Worm (Caenorhabditis elegans) whole organism, young adult: ENCODE data around the gene srb-6.

Experiments used
- B0261.1 ChIP-seq: sonication (generic microtip); optimal IDR thresholded peaks from 2 replicates; lab custom pipeline; 2016; ENCODE audit warnings: mild to moderate bottlenecking, missing genetic modification characterization, moderate library complexity, missing compliant biosample characterization
- K12H6.12 ChIP-seq: fragments of 200-800 bp; sonication (Bioruptor generic); optimal IDR thresholded peaks from 2 replicates; lab custom pipeline; 2018; ENCODE audit warnings: mild to moderate bottlenecking, missing genetic modification characterization, missing compliant biosample characterization
- Y79H2A.3 ChIP-seq: fragments of 200-800 bp; sonication (Bioruptor generic); conservative IDR thresholded peaks from 2 replicates; pipeline ENCODE4 v1.3.6; 2022; ENCODE audit warnings: missing genetic modification reagents, missing genetic modification characterization, missing compliant biosample characterization
- ekl-4 ChIP-seq: fragments of 200-800 bp; sonication (Bioruptor generic); IDR thresholded peaks from 2 replicates; pipeline ENCODE4 v1.3.6; 2022; ENCODE audit warnings: missing genetic modification reagents, missing genetic modification characterization, missing compliant biosample characterization
- hmg-20 ChIP-seq: fragments of 200-800 bp; sonication (Bioruptor generic); IDR thresholded peaks from 2 replicates; pipeline ENCODE4 v1.3.6; 2022; ENCODE audit warnings: missing genetic modification reagents, missing genetic modification characterization, missing compliant biosample characterization
- hsf-1 ChIP-seq: fragments of 200-800 bp; sonication (Bioruptor generic); IDR thresholded peaks from 2 replicates; pipeline ENCODE4 v1.3.6; 2022; ENCODE audit warnings: missing genetic modification reagents, missing genetic modification characterization, missing compliant biosample characterization
- pha-4 ChIP-seq: fragments of 150-350 bp; sonication (generic microtip); optimal IDR thresholded peaks from 2 replicates; lab custom pipeline; 2014; ENCODE audit warnings: missing biosample characterization, missing genetic modification reagents, missing genetic modification characterization
- snpc-4 ChIP-seq, 5 experiments: fragments of 150-350 bp in 1 of 5; sonication (generic microtip) in 4 of 5; optimal IDR thresholded peaks; 2 replicates each; lab custom pipeline; 2014 to 2018; ENCODE audit warnings: missing genetic modification characterization in 5 of 5, missing biosample characterization in 3 of 5, antibody characterized with exemption in 2 of 5, mild to moderate bottlenecking in 2 of 5, missing compliant biosample characterization in 2 of 5, missing genotype in 2 of 5, moderate library complexity in 2 of 5, missing genetic modification reagents in 1 of 5
- unc-130 ChIP-seq: sonication (generic microtip); optimal IDR thresholded peaks from 2 replicates; lab custom pipeline; 2016; ENCODE audit warnings: missing genetic modification reagents, missing genetic modification characterization, missing compliant biosample characterization
- zim-3 ChIP-seq: sonication (generic microtip); optimal IDR thresholded peaks from 2 replicates; lab custom pipeline; 2017; ENCODE audit warnings: mild to moderate bottlenecking, missing genetic modification characterization, moderate library complexity, missing compliant biosample characterization
- ztf-26 ChIP-seq: sonication (generic microtip); optimal IDR thresholded peaks from 2 replicates; lab custom pipeline; 2017; ENCODE audit warnings: missing genetic modification characterization, missing compliant biosample characterization

DNA sequence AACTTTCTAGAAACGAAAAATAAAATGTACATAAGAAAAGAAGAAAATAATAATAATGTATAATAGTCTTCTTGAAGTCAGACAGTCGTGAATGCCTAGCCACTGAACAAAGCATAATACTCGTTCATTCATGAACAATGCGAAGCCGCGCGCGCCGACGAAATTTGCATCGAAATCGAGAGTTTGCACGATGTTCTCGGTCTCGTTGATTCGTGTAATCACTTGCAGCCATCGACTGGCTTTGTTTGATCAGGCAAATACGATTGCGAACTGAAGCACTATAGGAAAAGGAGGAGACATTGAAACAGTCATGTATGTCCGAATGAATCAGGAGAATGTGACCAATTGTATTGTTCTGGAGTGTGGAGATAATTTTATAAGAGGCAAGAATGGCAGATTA lies 9.1 kb downstream of the srb-6 start:
- TF ChIP-seq hmg-20 (GFP tag; lab: Robert Waterston, UW) (no peak), ekl-4 (no peak), ztf-26 (tag; lab: Kevin White, UChicago) (no peak), unc-130 (GFP tag; lab: Kevin White, UChicago) (no peak), pha-4 (no peak), K12H6.12 (tag; lab: Kevin White, UChicago) (no peak), zim-3 (tag; lab: Kevin White, UChicago) (no peak), B0261.1 (no peak), Y79H2A.3 (GFP tag; lab: Robert Waterston, UW) (no peak), hsf-1 (GFP tag; lab: Robert Waterston, UW) (no peak), snpc-4 (GFP tag; optimal IDR thresholded peaks at IDR 0.05; lab: Kevin White, UChicago) (no peak), snpc-4 (tag; optimal IDR thresholded peaks at IDR 0.05; lab: Kevin White, UChicago) (no peak)
